Fruit fly (Drosophila melanogaster) S2 (cell line): Measurements from ENCODE around the gene CG3817.

Source experiments
- CG8478 ChIP-seq: fragments of >200 bp; optimal IDR thresholded peaks from 2 replicates; lab custom pipeline; 2018
- CTCF ChIP-seq, 2 experiments: fragments of >200 bp; optimal IDR thresholded peaks; 2 replicates each; lab custom pipeline; 2018

Gene CG3817

DNA sequence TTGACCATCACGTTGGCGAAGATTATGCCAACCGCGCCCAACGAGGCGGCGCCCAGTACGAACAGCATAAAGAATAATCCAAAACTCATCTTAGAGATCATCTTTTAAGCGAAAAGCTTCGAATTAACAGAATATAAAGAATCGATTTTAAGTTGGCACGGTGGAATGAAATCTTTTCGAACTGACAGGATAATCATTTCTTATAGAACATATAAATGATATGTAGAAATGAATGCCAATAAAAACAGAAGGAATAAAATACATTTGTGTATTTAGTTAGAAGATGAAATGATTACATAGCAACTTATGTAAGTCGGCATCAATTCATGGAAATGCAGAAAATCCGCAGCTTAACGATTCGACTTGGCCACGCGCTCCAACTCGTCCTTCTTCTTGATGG is 1.6 kb downstream of the CG3817 start, which contains the start of gene VhaPPA1-2:
TSS of gene VhaPPA1-2 (minus strand) at position 101 of the 400 bp plus-strand sequence.
- TF ChIP-seq CG8478 (lab: Kevin White, UChicago) (no peak), CTCF (optimal IDR thresholded peaks at IDR 0.05; lab: Kevin White, UChicago) (no peak)

DNA sequence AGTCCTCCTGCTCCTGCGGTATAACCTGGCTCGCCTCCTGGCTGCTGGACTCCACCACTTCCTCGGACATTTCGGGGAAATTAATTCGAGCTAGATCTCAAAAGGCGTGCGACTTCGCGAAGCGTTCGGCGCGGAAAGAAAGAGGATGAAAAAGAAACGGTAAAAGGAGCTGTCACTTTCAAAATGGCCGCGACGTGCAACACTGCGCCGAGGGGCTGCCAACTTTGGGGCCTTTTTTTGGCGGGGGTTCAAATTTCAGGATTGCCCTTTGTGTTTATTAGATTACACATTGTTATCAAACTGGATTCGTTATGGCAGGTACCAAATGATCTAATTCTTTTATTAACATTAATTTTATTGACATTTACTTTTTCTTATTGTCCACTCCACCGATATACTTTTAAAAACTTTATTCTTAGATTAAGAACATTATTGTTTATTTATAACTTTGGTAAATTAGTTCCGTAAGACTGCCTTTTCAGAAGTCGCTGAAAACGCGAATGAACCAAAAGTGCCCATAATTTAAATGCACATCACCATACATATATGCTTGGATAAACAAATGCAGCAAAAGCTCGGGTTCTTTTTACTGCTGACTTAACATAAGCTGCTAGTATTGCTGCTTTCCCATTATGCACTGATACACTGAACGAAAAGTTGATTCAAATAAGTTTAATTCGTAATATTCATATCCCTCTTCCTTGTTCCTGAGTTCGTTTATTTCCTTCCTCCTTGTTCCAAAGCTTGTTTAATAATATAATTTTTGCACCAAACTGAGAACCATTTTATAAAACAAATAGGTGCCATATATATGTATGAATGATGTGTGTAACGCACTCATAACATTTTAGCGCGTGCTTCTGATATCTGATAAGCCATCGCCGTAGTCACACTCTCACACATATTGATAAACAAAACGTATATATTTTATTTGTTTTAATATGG is 3.1 kb downstream of the CG3817 start, which contains the start of gene RpS5b:
TSS of gene RpS5b (minus strand) at position 156 of the 945 bp plus-strand sequence.
- TF ChIP-seq CG8478 (lab: Kevin White, UChicago) (no peak), CTCF (optimal IDR thresholded peaks at IDR 0.05; lab: Kevin White, UChicago) (no peak)

DNA sequence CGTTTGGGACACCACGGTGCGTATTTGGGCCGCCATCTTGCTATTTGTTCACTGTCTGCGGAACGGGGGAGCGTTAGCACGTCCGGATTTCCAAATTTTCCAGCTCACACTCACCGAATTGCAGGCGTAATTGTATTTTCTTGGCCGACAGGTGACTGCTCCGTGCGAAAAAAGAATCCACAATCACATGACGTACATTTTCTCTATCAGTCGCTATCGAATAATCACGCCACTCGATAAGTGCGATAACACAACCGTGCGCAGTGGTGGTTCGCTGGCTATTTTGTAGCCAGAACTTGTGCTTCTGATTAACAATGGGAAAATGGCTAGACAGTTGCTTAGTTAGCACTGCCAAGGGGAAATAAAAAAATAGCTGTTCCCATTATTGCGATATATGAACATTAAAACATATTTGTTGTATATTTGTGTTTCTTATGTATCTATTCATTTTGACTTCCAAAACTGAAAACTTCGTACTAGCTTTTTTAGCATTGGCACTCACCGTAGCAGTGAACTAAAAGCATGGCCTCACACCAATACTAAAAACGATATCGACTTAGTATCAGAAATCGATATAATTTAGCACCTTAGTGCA is 5.4 kb downstream of the CG3817 start, which contains the start of gene VhaPPA1-1:
TSS of gene VhaPPA1-1 (minus strand) at position 225 of the 595 bp plus-strand sequence.
- peak; percentile 7 to 15 for TF ChIP-seq CTCF (optimal IDR thresholded peaks at IDR 0.05; lab: Kevin White, UChicago)
- no peak for TF ChIP-seq CG8478 (lab: Kevin White, UChicago)

DNA sequence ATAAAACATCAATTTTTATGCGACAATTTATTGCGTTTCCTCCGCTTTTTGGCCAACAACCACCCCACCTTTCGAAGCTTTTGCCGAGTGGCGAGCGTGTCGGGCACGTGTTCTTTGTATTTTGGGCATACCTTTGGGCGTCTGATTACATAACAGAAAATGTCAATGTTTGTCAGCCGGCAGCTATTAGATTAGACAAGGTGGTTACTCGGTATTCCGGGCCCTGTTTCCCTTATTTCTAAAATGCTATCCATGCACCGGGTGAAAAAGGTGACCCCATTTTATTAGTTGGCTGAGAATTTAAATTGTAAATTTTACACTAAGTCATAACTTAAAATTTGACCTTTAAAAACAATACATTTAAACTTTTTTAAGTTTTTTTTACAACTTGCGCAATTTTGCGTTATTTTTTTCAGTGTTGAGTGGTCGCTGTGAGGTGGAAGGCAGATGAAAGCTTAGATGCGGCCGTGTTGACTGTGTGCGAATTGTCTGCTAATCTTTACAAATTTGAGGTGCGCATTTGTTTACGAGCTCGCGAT is 14.0 kb downstream of the CG3817 start:
- TF ChIP-seq CTCF (optimal IDR thresholded peaks at IDR 0.05; lab: Kevin White, UChicago): no peak
- no peak for TF ChIP-seq CG8478 (lab: Kevin White, UChicago)

DNA sequence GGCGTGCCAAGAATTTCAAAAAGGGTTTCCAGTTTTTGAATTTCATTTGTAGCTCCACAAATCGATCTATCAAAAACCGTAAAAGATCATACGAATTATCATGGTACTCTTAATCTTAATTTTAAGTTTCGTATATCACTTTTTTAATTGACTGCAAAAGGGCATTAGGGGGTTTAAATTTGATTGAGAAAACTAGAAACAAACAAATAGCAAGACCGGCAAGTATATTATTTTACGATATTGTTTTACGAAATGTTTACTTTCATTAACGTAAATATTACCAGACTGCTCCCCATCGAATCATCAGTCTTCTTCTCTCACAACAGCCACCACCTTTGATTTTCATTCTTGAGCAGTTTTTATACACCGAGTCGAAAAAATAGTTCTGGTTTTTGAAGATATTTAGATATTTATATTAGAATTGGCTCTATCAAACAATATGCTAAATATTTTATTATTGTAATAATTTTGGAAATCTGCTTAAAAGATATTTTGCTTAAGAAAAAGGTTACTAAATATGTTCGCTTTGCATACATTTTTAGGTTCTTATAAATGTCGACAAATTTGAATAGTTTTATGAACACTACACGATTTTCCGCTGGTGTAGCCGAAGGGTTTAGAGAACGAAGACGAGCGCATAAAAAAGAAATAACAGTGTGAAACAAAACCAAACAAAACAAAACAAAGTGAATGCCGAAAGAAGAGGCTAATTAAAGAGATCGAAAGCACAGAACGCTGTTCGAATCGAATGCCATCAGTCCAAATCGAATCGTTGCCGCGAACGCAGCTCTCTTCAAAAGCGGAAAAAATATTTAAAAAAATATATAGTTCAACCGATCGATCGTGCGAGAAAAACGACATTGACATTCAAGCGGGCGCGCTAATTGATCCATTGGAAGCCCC is 19.6 kb downstream of the CG3817 start, which contains the start of gene Sdr:
TSS of gene Sdr (plus strand) at position 702 of the 903 bp plus-strand sequence.
- TF ChIP-seq CTCF (optimal IDR thresholded peaks at IDR 0.05; lab: Kevin White, UChicago) (no peak), CG8478 (lab: Kevin White, UChicago) (no peak)
